Fruit fly (Drosophila melanogaster) S2 (cell line): Measurements from ENCODE around the gene CG14434.

Source experiments
- CG8478 ChIP-seq: fragments of >200 bp; optimal IDR thresholded peaks from 2 replicates; lab custom pipeline; 2018
- CTCF ChIP-seq, 2 experiments: fragments of >200 bp; optimal IDR thresholded peaks; 2 replicates each; lab custom pipeline; 2018

Gene CG14434

dm6 chrX:6867175-6868023, at the start of gene CG14434:
TSS of gene CG14434 (minus strand) at chrX:6867194.
- TF ChIP-seq CG8478 (lab: Kevin White, UChicago) = no peak
- no peak for TF ChIP-seq CTCF (optimal IDR thresholded peaks at IDR 0.05; lab: Kevin White, UChicago)

dm6 chrX:6912269-6912668, 45.3 kb upstream of the CG14434 start:
- TF ChIP-seq CTCF (optimal IDR thresholded peaks at IDR 0.05; lab: Kevin White, UChicago) (no peak), CG8478 (lab: Kevin White, UChicago) (no peak)

DNA sequence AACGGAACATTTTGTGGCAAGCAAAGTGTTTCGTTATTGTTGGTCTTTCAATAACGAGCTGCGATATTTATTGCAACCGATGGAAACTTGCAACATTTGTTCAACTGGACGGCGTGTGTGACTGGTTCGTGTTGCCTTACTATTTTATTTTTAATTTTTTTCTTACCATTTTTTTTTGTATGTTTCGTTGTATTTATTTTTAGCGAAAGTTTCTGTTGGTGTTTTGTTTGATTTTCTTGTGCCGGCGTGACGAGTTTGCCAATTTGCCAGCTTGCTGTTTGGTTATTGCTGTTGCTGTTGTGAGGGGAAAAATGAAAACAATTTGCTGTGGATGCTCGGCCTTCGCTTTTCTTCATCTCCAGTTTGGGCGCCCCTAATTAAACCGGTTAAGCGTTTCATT, 42.1 kb upstream of the CG14434 start:
- TF ChIP-seq CG8478 (lab: Kevin White, UChicago) (no peak), CTCF (optimal IDR thresholded peaks at IDR 0.05; lab: Kevin White, UChicago) (no peak)

DNA sequence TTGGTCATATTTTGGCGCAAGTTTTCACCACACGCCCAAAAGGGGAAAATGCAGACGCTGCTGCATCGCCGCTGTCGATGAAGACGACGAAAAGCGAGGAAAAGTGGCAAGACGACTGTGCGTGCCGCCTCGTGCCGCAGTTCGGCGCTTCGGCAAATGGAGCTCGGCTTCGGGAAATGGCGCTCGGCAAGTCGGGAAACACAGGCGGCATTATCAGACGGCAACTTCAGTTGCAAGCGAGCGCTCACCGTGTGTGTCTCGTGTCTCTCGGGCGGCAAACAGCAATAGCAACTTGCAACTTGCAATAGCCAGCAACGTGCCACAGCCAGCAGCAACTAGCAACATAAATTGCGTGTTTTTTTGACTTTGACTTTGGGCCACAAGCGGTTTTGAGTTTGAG, 41.1 kb upstream of the CG14434 start, which contains the start of gene CG14431:
TSS of gene CG14431 (plus strand) at position 200 of the 400 bp plus-strand sequence.
- TF ChIP-seq CG8478 (lab: Kevin White, UChicago) (no peak), CTCF (optimal IDR thresholded peaks at IDR 0.05; lab: Kevin White, UChicago) (no peak)

- TF ChIP-seq CTCF (optimal IDR thresholded peaks at IDR 0.05; lab: Kevin White, UChicago) (no peak), CG8478 (lab: Kevin White, UChicago) (no peak)
Observed at dm6 chrX:6906670-6907069, 39.7 kb upstream of the CG14434 start.

DNA sequence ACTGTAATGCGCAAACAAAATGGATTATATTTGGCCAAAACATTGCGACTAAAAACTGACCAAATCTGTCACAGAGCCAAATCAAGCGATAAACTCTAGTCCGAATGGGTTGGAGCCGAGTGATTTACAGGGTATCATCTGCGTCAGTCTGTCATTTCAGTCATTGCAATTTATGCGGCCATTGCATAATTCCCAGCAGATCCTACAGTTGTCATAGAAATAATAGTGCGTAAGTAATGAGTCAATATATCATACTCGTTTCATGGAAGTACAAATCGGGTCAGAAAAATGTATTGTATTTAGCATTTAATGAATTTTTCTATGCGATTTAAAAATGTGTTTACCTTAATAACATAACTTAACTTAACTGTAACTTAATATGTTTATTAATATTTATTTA, 31.2 kb upstream of the CG14434 start:
- no peak for TF ChIP-seq CTCF (optimal IDR thresholded peaks at IDR 0.05; lab: Kevin White, UChicago)
- no peak for TF ChIP-seq CG8478 (lab: Kevin White, UChicago)

- no peak for TF ChIP-seq CTCF (optimal IDR thresholded peaks at IDR 0.05; lab: Kevin White, UChicago)
- TF ChIP-seq CG8478 (lab: Kevin White, UChicago) = no peak
Observed at dm6 chrX:6876343-6876742, 9.3 kb upstream of the CG14434 start.

dm6 chrX:6875773-6876172, 8.8 kb upstream of the CG14434 start:
- TF ChIP-seq CTCF (optimal IDR thresholded peaks at IDR 0.05; lab: Kevin White, UChicago) (no peak), CG8478 (lab: Kevin White, UChicago) (no peak)

- TF ChIP-seq CG8478 (lab: Kevin White, UChicago) (no peak), CTCF (optimal IDR thresholded peaks at IDR 0.05; lab: Kevin White, UChicago) (no peak)
Observed at dm6 chrX:6874918-6875454, 8.0 kb upstream of the CG14434 start.

- no peak for TF ChIP-seq CTCF (optimal IDR thresholded peaks at IDR 0.05; lab: Kevin White, UChicago)
- TF ChIP-seq CG8478 (lab: Kevin White, UChicago) = no peak
Observed at dm6 chrX:6871746-6872145, 4.8 kb upstream of the CG14434 start.

dm6 chrX:6869770-6870404, 2.9 kb upstream of the CG14434 start:
- TF ChIP-seq CTCF (optimal IDR thresholded peaks at IDR 0.05; lab: Kevin White, UChicago) (no peak), CG8478 (lab: Kevin White, UChicago) (no peak)

DNA sequence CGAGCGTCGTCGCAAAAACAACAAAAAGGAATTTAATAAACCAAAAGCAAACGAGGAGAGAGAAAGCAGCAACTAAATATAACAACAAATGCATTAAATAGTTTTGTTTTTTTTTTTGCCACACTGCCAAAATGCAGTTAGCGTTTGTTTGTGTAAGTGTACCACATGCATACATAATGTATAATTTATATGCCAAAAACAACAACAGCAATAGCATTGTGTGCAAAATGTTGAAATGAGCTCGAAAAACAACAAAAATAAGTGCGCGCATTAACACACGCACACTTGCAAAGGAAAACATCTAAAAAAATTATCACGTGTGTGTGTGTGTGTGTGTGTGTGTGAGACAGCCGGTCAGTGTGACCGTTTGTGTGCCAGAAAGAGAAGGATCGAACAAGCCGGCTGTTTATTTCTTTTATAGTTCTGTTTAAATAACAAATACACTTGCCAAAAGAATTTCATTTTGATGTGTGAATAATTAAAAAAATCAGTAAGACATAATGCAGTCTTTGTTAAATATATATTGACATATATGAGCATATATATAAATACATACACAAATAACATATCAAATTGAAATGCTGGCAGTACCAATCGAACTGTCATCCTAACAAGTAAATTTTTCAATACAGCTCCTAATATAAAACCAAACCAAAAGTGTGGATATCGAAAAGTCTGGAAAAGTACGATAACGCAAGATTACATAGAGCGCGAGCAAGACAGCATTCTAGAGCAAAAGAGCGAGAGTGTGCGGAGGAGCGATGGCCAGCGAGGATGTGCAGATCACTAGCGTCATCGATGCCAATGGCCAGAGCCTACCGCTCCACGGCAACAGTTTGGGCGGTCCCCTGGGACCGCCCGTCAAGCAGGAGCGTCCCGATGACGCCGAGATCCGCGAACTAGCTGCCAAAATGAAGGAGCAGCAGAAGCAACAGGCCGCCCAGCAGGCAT, 1.9 kb upstream of the CG14434 start:
- no peak for TF ChIP-seq CTCF (optimal IDR thresholded peaks at IDR 0.05; lab: Kevin White, UChicago)
- TF ChIP-seq CG8478 (lab: Kevin White, UChicago) = no peak

dm6 chrX:6868024-6868628, 1.1 kb upstream of the CG14434 start:
- TF ChIP-seq CG8478 (lab: Kevin White, UChicago) (no peak), CTCF (optimal IDR thresholded peaks at IDR 0.05; lab: Kevin White, UChicago) (no peak)

dm6 chrX:6866764-6867163, 230 bp downstream of the CG14434 start:
- TF ChIP-seq CTCF (optimal IDR thresholded peaks at IDR 0.05; lab: Kevin White, UChicago) (no peak), CG8478 (lab: Kevin White, UChicago) (no peak)
